Worm (Caenorhabditis elegans) whole organism, L4 larva: Measurements from ENCODE around the gene mrps-12.

Experiments used
- D1046.2 ChIP-seq: fragments of 200-800 bp; sonication (Bioruptor generic); IDR thresholded peaks from 2 replicates; pipeline ENCODE4 v1.3.6; 2022; ENCODE audit warnings: missing genetic modification characterization, missing compliant biosample characterization
- F10B5.3 ChIP-seq: sonication (generic microtip); optimal IDR thresholded peaks from 2 replicates; lab custom pipeline; 2016; ENCODE audit warnings: mild to moderate bottlenecking, missing genetic modification characterization, missing compliant biosample characterization
- F37D6.2 ChIP-seq: sonication (generic microtip); optimal IDR thresholded peaks from 2 replicates; lab custom pipeline; 2016; ENCODE audit warnings: mild to moderate bottlenecking, missing genetic modification characterization, missing compliant biosample characterization
- T20F7.1 ChIP-seq: fragments of 200-800 bp; sonication (Bioruptor generic); optimal IDR thresholded peaks from 2 replicates; lab custom pipeline; 2018; ENCODE audit warnings: mild to moderate bottlenecking, missing genetic modification characterization, missing compliant biosample characterization
- Y48G9A.11 ChIP-seq: fragments of 200-800 bp; sonication (Bioruptor generic); IDR thresholded peaks from 2 replicates; pipeline ENCODE4 v1.3.6; 2022; ENCODE audit warnings: missing genetic modification reagents, missing genetic modification characterization, missing compliant biosample characterization
- Y5F2A.4 ChIP-seq: fragments of 200-800 bp; sonication (Bioruptor generic); optimal IDR thresholded peaks from 2 replicates; lab custom pipeline; 2018; ENCODE audit warnings: mild to moderate bottlenecking, missing genetic modification characterization, missing compliant biosample characterization
- Y75B8A.6 ChIP-seq: fragments of 200-800 bp; sonication (Bioruptor generic); IDR thresholded peaks from 2 replicates; pipeline ENCODE4 v1.3.6; 2022; ENCODE audit warnings: missing genetic modification reagents, missing genetic modification characterization, missing compliant biosample characterization
- ZK337.2 ChIP-seq: fragments of 200-800 bp; sonication (Bioruptor generic); IDR thresholded peaks from 2 replicates; pipeline ENCODE4 v1.3.6; 2022; ENCODE audit warnings: missing genetic modification reagents, missing genetic modification characterization, missing compliant biosample characterization
- aha-1 ChIP-seq: fragments of 150-350 bp; peaks from one replicate; lab custom pipeline; 2014; ENCODE audit warnings: missing biosample characterization, missing genetic modification characterization
- ama-1 ChIP-seq: fragments of 150-350 bp; optimal IDR thresholded peaks from 2 replicates; lab custom pipeline; 2014; ENCODE audit warnings: inconsistent platforms, mixed read lengths
- arid-1 ChIP-seq: fragments of 200-800 bp; sonication (Bioruptor generic); conservative IDR thresholded peaks from 2 replicates; pipeline ENCODE4 v1.3.6; 2022; ENCODE audit warnings: missing genetic modification reagents, missing genetic modification characterization, missing compliant biosample characterization
- ceh-62 ChIP-seq: sonication (generic microtip); optimal IDR thresholded peaks from 2 replicates; lab custom pipeline; 2017; ENCODE audit warnings: missing biosample characterization, missing genetic modification characterization
- ceh-82 ChIP-seq: sonication (generic microtip); optimal IDR thresholded peaks from 2 replicates; lab custom pipeline; 2017; ENCODE audit warnings: missing biosample characterization, missing genetic modification characterization
- ces-1 ChIP-seq: fragments of 150-350 bp; sonication (generic microtip); optimal IDR thresholded peaks from 4 replicates; lab custom pipeline; 2014; ENCODE audit warnings: missing biosample characterization, missing genetic modification reagents, missing genetic modification characterization
- ctbp-1 ChIP-seq: fragments of 200-800 bp; sonication (Bioruptor generic); IDR thresholded peaks from 2 replicates; pipeline ENCODE4 v1.3.6; 2022; ENCODE audit warnings: missing genetic modification reagents, missing genetic modification characterization, missing compliant biosample characterization
- daf-16 ChIP-seq, 3 experiments: sonication (generic microtip); optimal IDR thresholded peaks; 2 replicates each; lab custom pipeline; 2016 to 2017; ENCODE audit warnings: missing genetic modification characterization in 3 of 3, missing genetic modification reagents in 3 of 3, mild to moderate bottlenecking in 2 of 3, missing compliant biosample characterization in 2 of 3, missing biosample characterization in 1 of 3, moderate library complexity in 1 of 3
- dmd-6 ChIP-seq: fragments of 200-800 bp; sonication (Bioruptor generic); IDR thresholded peaks from 2 replicates; pipeline ENCODE4 v1.3.6; 2022; ENCODE audit warnings: missing genetic modification reagents, missing genetic modification characterization, missing compliant biosample characterization
- dmd-8 ChIP-seq: fragments of 200-800 bp; sonication (Bioruptor generic); IDR thresholded peaks from 2 replicates; pipeline ENCODE4 v1.3.6; 2022; ENCODE audit warnings: missing genetic modification characterization, missing compliant biosample characterization
- dpl-1 ChIP-seq: fragments of 150-350 bp; optimal IDR thresholded peaks from 2 replicates; lab custom pipeline; 2014; ENCODE audit warnings: missing biosample characterization, missing genetic modification reagents, missing genetic modification characterization
- duxl-1 ChIP-seq: sonication (generic microtip); optimal IDR thresholded peaks from 2 replicates; lab custom pipeline; 2016; ENCODE audit warnings: mild to moderate bottlenecking, missing genetic modification characterization, moderate library complexity, missing compliant biosample characterization; ENCODE audit not compliant: poor library complexity
- dve-1 ChIP-seq: sonication (generic microtip); optimal IDR thresholded peaks from 2 replicates; lab custom pipeline; 2017; ENCODE audit warnings: antibody characterized with exemption, mild to moderate bottlenecking, missing genetic modification characterization, missing compliant biosample characterization; ENCODE audit not compliant: insufficient read depth
- fkh-10 ChIP-seq: fragments of 150-350 bp; optimal IDR thresholded peaks from 2 replicates; lab custom pipeline; 2014; ENCODE audit warnings: missing biosample characterization, missing genetic modification reagents, missing genetic modification characterization
- fos-1 ChIP-seq: fragments of 150-350 bp; optimal IDR thresholded peaks from 2 replicates; lab custom pipeline; 2014; ENCODE audit warnings: missing biosample characterization, missing genetic modification characterization
- hlh-11 ChIP-seq: fragments of 200-800 bp; sonication (Bioruptor generic); optimal IDR thresholded peaks from 2 replicates; lab custom pipeline; 2018; ENCODE audit warnings: mild to moderate bottlenecking, missing genetic modification characterization, missing compliant biosample characterization
- hlh-30 ChIP-seq: sonication (generic microtip); optimal IDR thresholded peaks from 2 replicates; lab custom pipeline; 2017; ENCODE audit warnings: antibody characterized with exemption, mild to moderate bottlenecking, missing genetic modification characterization, missing compliant biosample characterization; ENCODE audit not compliant: insufficient read depth
- lin-1 ChIP-seq: fragments of 200-800 bp; sonication (Bioruptor generic); IDR thresholded peaks from 2 replicates; pipeline ENCODE4 v1.3.6; 2022; ENCODE audit warnings: missing genetic modification reagents, missing genetic modification characterization, missing compliant biosample characterization
- lin-13 ChIP-seq: fragments of 150-350 bp; optimal IDR thresholded peaks from 2 replicates; lab custom pipeline; 2014; ENCODE audit warnings: missing biosample characterization, missing genetic modification reagents, missing genetic modification characterization
- lin-38 ChIP-seq: fragments of 200-800 bp; sonication (Bioruptor generic); IDR thresholded peaks from 2 replicates; pipeline ENCODE4 v1.3.6; 2022; ENCODE audit warnings: missing genetic modification reagents, missing genetic modification characterization, missing compliant biosample characterization
- lir-3 ChIP-seq: sonication (generic microtip); optimal IDR thresholded peaks from 2 replicates; lab custom pipeline; 2016; ENCODE audit warnings: mild to moderate bottlenecking, missing genetic modification characterization, missing compliant biosample characterization
- lsy-2 ChIP-seq, 2 experiments: fragments of 150-350 bp in 1 of 2; sonication (generic microtip) in 1 of 2; optimal IDR thresholded peaks; 2 replicates each; lab custom pipeline; 2014 to 2017; ENCODE audit warnings: missing biosample characterization in 2 of 2, missing genetic modification characterization in 2 of 2
- madf-5 ChIP-seq, 2 experiments: fragments of 200-800 bp; sonication (Bioruptor generic); IDR thresholded peaks; 2 replicates each; pipeline ENCODE4 v1.3.6; 2022; ENCODE audit warnings: missing compliant biosample characterization in 2 of 2, missing genetic modification characterization in 2 of 2
- mdl-1 ChIP-seq, 2 experiments: fragments of 150-350 bp in 1 of 2; sonication (generic microtip) in 1 of 2; optimal IDR thresholded peaks; 2 replicates each; lab custom pipeline; 2014 to 2017; ENCODE audit warnings: missing biosample characterization in 2 of 2, missing genetic modification characterization in 2 of 2
- mxl-2 ChIP-seq: fragments of 200-800 bp; sonication (Bioruptor generic); conservative IDR thresholded peaks from 2 replicates; pipeline ENCODE4 v1.3.6; 2022; ENCODE audit warnings: missing genetic modification reagents, missing genetic modification characterization, missing compliant biosample characterization
- nhr-237 ChIP-seq: sonication (generic microtip); optimal IDR thresholded peaks from 2 replicates; lab custom pipeline; 2017; ENCODE audit warnings: missing biosample characterization, missing genetic modification characterization
- nhr-41 ChIP-seq: fragments of 200-800 bp; sonication (Bioruptor generic); IDR thresholded peaks from 2 replicates; pipeline ENCODE4 v1.3.6; 2022; ENCODE audit warnings: missing genetic modification reagents, missing genetic modification characterization, missing compliant biosample characterization
- nhr-48 ChIP-seq: sonication (generic microtip); optimal IDR thresholded peaks from 2 replicates; lab custom pipeline; 2016; ENCODE audit warnings: mild to moderate bottlenecking, missing genetic modification characterization, missing compliant biosample characterization
- nhr-76 ChIP-seq: fragments of 150-350 bp; optimal IDR thresholded peaks from 2 replicates; lab custom pipeline; 2014; ENCODE audit warnings: missing biosample characterization, missing genetic modification characterization
- nhr-77 ChIP-seq: fragments of 150-350 bp; optimal IDR thresholded peaks from 2 replicates; lab custom pipeline; 2014; ENCODE audit warnings: missing biosample characterization, missing genetic modification characterization
- rbr-2 ChIP-seq: sonication (generic microtip); optimal IDR thresholded peaks from 2 replicates; lab custom pipeline; 2016; ENCODE audit warnings: missing genotype, missing genetic modification characterization, missing compliant biosample characterization
- saeg-2 ChIP-seq: fragments of 200-800 bp; sonication (Bioruptor generic); IDR thresholded peaks from 2 replicates; pipeline ENCODE4 v1.3.6; 2022; ENCODE audit warnings: missing genetic modification reagents, missing genetic modification characterization, missing compliant biosample characterization
- unc-62 ChIP-seq, 3 experiments: fragments of 150-350 bp in 1 of 3; sonication (generic microtip); optimal IDR thresholded peaks in 2 of 3; peaks in 1 of 3; 1 replicate in 1 of 3; 2 replicates in 2 of 3; lab custom pipeline; 2014 to 2017; ENCODE audit warnings: missing biosample characterization in 3 of 3, missing genetic modification characterization in 3 of 3, missing genetic modification reagents in 3 of 3, missing genotype in 1 of 3
- vab-7 ChIP-seq: fragments of 200-800 bp; sonication (Bioruptor generic); IDR thresholded peaks from 2 replicates; pipeline ENCODE4 v1.3.6; 2022; ENCODE audit warnings: missing genetic modification reagents, missing genetic modification characterization, missing compliant biosample characterization
- zag-1 ChIP-seq: fragments of 150-350 bp; optimal IDR thresholded peaks from 2 replicates; lab custom pipeline; 2014; ENCODE audit warnings: missing biosample characterization, missing genetic modification characterization

mrps-12 gene

DNA sequence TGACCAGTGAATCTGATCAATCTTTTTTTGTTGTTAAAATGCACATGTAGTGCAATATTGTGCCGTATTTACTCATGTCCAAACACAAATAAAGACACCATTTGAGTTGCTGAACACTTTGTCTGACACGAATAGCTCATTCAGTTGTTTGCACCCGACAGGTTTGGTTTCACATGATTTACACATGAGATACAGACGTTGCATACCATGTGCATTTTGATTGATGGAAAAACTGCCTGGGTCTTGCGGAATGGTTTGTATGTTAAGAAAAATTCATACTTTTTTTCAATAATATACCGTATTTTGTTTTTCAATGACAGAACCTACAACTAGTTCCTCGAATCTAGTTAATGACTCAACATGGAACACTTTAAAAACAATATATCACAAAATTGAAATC is 33.3 kb downstream of the mrps-12 start:
- TF ChIP-seq ceh-62 (tag; lab: Kevin White, UChicago) (no peak), D1046.2 (GFP tag; lab: Robert Waterston, UW) (no peak), daf-16 (GFP tag; optimal IDR thresholded peaks at IDR 0.05; lab: Kevin White, UChicago) (no peak), daf-16 (tag; optimal IDR thresholded peaks at IDR 0.05; lab: Kevin White, UChicago) (peak; percentile 39), dmd-6 (peak; percentile 67), mdl-1 (tag; optimal IDR thresholded peaks at IDR 0.05; lab: Kevin White, UChicago) (no peak), nhr-77 (tag; lab: Kevin White, UChicago) (no peak), lin-13 (no peak), hlh-30 (tag; lab: Kevin White, UChicago) (peak; percentile 54), mxl-2 (GFP tag; lab: Robert Waterston, UW) (peak; percentile 97), unc-62 (GFP tag; optimal IDR thresholded peaks at IDR 0.05 in 1 of 2; lab: Kevin White, UChicago) (peak in 1 of 2 experiments; percentile 81), unc-62 (tag; optimal IDR thresholded peaks at IDR 0.05; lab: Kevin White, UChicago) (no peak), ama-1 (lab: Kevin White, UChicago) (no peak), rbr-2 (tag; lab: Kevin White, UChicago) (no peak), nhr-48 (tag; lab: Kevin White, UChicago) (peak; percentile 35), Y48G9A.11 (GFP tag; lab: Robert Waterston, UW) (no peak), ceh-82 (tag; lab: Kevin White, UChicago) (no peak), vab-7 (GFP tag; lab: Robert Waterston, UW) (no peak), Y75B8A.6 (GFP tag; lab: Robert Waterston, UW) (no peak), dve-1 (peak; percentile 10), fos-1 (no peak), arid-1 (no peak)

DNA sequence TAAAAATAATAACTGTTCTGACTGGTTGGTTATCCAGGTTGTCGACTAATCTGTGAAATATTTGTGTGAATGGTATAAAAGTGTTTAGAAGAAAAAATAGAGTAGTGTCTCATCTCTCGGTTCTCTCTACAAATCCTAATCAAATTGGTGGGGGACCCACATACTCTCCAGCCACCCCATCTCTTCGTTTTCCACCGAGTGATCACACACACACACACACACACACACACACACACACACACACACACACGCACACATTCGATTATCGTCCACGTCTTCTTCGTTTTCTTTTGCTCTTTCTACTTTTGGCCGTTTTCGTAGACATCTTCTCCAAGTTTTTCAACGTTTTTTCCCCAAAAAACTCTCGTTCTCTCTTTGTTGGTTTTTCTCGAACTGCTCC is 35.3 kb downstream of the mrps-12 start:
- TF ChIP-seq ces-1 (GFP tag; lab: Kevin White, UChicago) = peak; percentile 85
- TF ChIP-seq lin-13 = no peak
- TF ChIP-seq fkh-10 = peak; percentile 55

DNA sequence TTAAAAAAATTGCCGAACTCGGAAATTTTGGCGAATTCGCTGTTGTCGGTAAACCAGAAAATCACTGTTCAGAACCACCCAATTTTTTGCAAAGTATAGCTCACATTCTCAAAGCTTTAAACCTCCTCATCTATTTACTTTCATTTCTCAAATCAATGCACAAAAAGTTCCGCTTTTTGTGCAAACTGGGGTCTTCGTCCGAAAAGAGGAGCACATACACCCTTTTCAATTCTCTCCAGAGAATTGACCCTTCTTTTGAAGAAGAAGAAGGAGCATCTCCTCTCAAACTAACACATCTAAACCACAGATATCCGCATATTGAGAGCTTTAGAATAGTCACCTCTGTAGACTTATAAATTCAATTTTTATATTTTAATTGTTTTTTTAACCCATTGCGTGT is 37.4 kb downstream of the mrps-12 start:
- TF ChIP-seq ctbp-1 (GFP tag; lab: Robert Waterston, UW) = no peak
- TF ChIP-seq lin-1 (GFP tag; lab: Robert Waterston, UW) = no peak
- TF ChIP-seq lin-13 = no peak
- TF ChIP-seq hlh-30 (tag; lab: Kevin White, UChicago) = no peak
- TF ChIP-seq madf-5 (GFP tag; IDR thresholded peaks at IDR 0.05; lab: Robert Waterston, UW) = no peak
- peak in 1 of 2 experiments; percentile 62 for TF ChIP-seq unc-62 (GFP tag; optimal IDR thresholded peaks at IDR 0.05 in 1 of 2; lab: Kevin White, UChicago)
- TF ChIP-seq unc-62 (tag; optimal IDR thresholded peaks at IDR 0.05; lab: Kevin White, UChicago) = no peak
- no peak for TF ChIP-seq rbr-2 (tag; lab: Kevin White, UChicago)
- peak; percentile 70 for TF ChIP-seq aha-1 (tag; lab: Kevin White, UChicago)

DNA sequence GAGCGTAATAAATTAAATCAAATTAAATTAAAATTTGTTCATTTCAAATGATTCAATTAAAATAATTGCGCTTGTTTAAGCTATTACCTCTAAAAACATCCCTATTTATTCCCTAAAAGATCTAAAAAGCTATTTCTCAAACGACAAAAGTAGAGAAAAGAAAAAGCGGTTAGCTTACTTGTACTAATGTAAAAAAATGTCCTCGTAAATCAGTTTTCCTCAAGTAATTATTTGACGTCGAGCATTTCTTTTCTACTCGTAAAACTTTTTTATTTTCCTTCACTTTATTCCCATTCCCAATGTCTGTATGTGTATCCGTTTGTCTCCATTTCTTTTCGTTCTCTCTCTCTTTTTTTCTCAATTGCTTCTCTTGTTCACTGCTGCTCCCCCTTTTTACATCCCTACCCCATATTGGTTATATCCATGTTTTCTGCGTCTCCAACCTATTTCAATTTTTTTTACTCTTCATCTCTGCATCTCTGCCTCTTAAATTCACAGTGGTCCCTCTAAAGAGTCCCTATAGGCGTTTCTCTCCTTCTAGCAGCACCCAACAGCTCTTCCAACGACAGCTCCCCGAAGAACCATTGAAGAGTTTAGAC is 41.3 kb downstream of the mrps-12 start, which contains the start of gene unc-80:
Gene unc-80 (plus strand): TSS at position 533 of the 599 bp plus-strand sequence.
- TF ChIP-seq nhr-76 (tag; lab: Kevin White, UChicago) (no peak), ces-1 (GFP tag; lab: Kevin White, UChicago) (no peak), lir-3 (no peak), saeg-2 (GFP tag; lab: Robert Waterston, UW) (no peak), lin-38 (no peak), fkh-10 (peak; percentile 87), F10B5.3 (no peak), lsy-2 (tag; optimal IDR thresholded peaks at IDR 0.05; lab: Kevin White, UChicago) (peak in 1 of 2 experiments; percentile 69), zag-1 (tag; lab: Kevin White, UChicago) (no peak), dmd-8 (GFP tag; lab: Robert Waterston, UW) (no peak), duxl-1 (tag; lab: Kevin White, UChicago) (no peak), F37D6.2 (peak; percentile 25), vab-7 (GFP tag; lab: Robert Waterston, UW) (no peak), dmd-6 (no peak), ZK337.2 (GFP tag; lab: Robert Waterston, UW) (no peak), hlh-30 (tag; lab: Kevin White, UChicago) (peak; percentile 8), hlh-11 (tag; lab: Kevin White, UChicago) (no peak), dpl-1 (peak; percentile 2), Y5F2A.4 (GFP tag; lab: Kevin White, UChicago) (no peak), nhr-237 (tag; lab: Kevin White, UChicago) (no peak), T20F7.1 (GFP tag; lab: Kevin White, UChicago) (no peak), nhr-41 (no peak)
